Worm (Caenorhabditis elegans) whole organism, L3 larva: ENCODE results near the gene wrt-7.

Experiments used
- R02D3.7 ChIP-seq: fragments of 150-350 bp; optimal IDR thresholded peaks from 2 replicates; lab custom pipeline; 2014; ENCODE audit warnings: missing biosample characterization, missing genetic modification characterization
- ZK546.5 ChIP-seq: sonication (generic microtip); optimal IDR thresholded peaks from 2 replicates; lab custom pipeline; 2017; ENCODE audit warnings: missing biosample characterization, missing genetic modification characterization
- ceh-9 ChIP-seq: sonication (generic microtip); optimal IDR thresholded peaks from 2 replicates; lab custom pipeline; 2018; ENCODE audit warnings: missing biosample characterization, missing genetic modification characterization
- elt-2 ChIP-seq: sonication (generic microtip); optimal IDR thresholded peaks from 2 replicates; lab custom pipeline; 2016; ENCODE audit warnings: missing genetic modification reagents, mild to moderate bottlenecking, missing genetic modification characterization, missing compliant biosample characterization
- fkh-10 ChIP-seq: sonication (generic microtip); optimal IDR thresholded peaks from 2 replicates; lab custom pipeline; 2017; ENCODE audit warnings: missing biosample characterization, missing genetic modification reagents, missing genetic modification characterization
- fos-1 ChIP-seq: fragments of 150-350 bp; optimal IDR thresholded peaks from 2 replicates; lab custom pipeline; 2014; ENCODE audit warnings: missing biosample characterization, missing genetic modification characterization
- nhr-23 ChIP-seq: fragments of 150-350 bp; optimal IDR thresholded peaks from 2 replicates; lab custom pipeline; 2014; ENCODE audit warnings: missing biosample characterization, missing genetic modification reagents, missing genetic modification characterization
- nhr-25 ChIP-seq: sonication (generic microtip); optimal IDR thresholded peaks from 2 replicates; lab custom pipeline; 2017; ENCODE audit warnings: missing biosample characterization, missing genetic modification characterization
- nhr-67 ChIP-seq: fragments of 150-350 bp; optimal IDR thresholded peaks from 2 replicates; lab custom pipeline; 2014; ENCODE audit warnings: missing biosample characterization, missing genetic modification characterization
- pqm-1 ChIP-seq: fragments of 150-350 bp; optimal IDR thresholded peaks from 2 replicates; lab custom pipeline; 2017; ENCODE audit warnings: missing biosample characterization, missing genetic modification characterization, inconsistent platforms

wrt-7 gene

ce11 chrV:15290995-15291394 is 46.3 kb downstream of the wrt-7 start, which contains the start of gene cyp-34A2:
Gene cyp-34A2 (minus strand): TSS chrV:15291095.
- TF ChIP-seq pqm-1 (peak; percentile 0), fos-1 (tag; lab: Kevin White, UChicago) (no peak), ceh-9 (tag; lab: Kevin White, UChicago) (no peak), R02D3.7 (tag; lab: Kevin White, UChicago) (no peak), ZK546.5 (tag; lab: Kevin White, UChicago) (no peak)

ce11 chrV:15287856-15288255 is 49.4 kb downstream of the wrt-7 start, which contains the start of gene cyp-34A1:
Gene cyp-34A1 (minus strand): TSS chrV:15287956.
- TF ChIP-seq nhr-67 (no peak), nhr-23 (tag; lab: Kevin White, UChicago) (no peak), nhr-25 (tag; lab: Kevin White, UChicago) (peak; percentile 19), fkh-10 (GFP tag; lab: Kevin White, UChicago) (no peak)

- TF ChIP-seq elt-2 (tag; lab: Kevin White, UChicago) (no peak), nhr-25 (tag; lab: Kevin White, UChicago) (peak; percentile 74)
Observed at ce11 chrV:15285984-15286383, 51.3 kb downstream of the wrt-7 start.
